Fruit fly (Drosophila melanogaster): ENCODE measurements around the gene ball.

Gene ball

DNA sequence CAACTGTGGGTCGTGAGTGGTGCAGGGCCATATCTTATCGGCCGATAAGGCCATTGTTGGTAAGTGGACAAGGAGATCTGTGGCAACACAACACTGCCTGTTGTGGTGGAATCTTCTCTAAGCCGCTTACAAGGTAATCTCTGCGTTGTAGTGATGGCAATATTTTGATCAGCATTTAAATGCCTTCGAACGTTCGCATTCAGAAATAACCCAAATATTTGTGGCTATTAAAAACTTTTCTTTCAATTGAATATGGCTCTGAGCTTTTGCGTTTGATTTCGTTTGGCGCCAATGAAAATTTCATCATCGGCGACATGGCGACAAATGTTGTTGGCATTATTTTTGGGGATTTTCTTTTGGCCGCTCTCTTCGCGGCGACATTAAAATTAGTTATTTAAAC lies 23.9 kb upstream of the ball start:
- TF ChIP-seq EcR (GFP tag; optimal IDR thresholded peaks at IDR 0.05), result no peak
- no peak for TF ChIP-seq psq (optimal IDR thresholded peaks at IDR 0.05)
- no peak for TF ChIP-seq pan (optimal IDR thresholded peaks at IDR 0.05)

DNA sequence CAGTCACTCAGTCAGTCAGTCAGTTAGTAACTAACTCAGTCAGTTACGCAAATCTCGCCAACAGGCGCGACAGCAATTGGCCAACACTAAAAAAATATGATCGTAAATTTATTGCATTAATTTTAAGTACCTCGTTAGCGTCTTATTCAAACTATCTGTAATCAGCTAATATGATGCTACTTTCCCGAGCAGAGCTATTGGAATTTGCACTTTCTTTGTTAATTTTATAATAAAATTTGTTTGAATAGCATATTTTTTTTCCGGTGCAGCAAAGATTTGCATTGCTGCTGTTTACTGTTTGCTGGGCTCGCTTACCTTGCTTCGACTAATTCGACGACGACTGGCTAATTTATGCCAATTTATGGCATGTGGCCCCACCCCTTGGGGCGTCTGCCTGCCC lies 23.5 kb upstream of the ball start:
- TF ChIP-seq psq (optimal IDR thresholded peaks at IDR 0.05), result no peak
- TF ChIP-seq pan (optimal IDR thresholded peaks at IDR 0.05), result no peak
- no peak for TF ChIP-seq EcR (GFP tag; optimal IDR thresholded peaks at IDR 0.05)
- no peak for TF ChIP-seq Dll (optimal IDR thresholded peaks at IDR 0.05)
- TF ChIP-seq CG8478 (optimal IDR thresholded peaks at IDR 0.05), result no peak
- no peak for TF ChIP-seq usp (GFP tag; optimal IDR thresholded peaks at IDR 0.05)

DNA sequence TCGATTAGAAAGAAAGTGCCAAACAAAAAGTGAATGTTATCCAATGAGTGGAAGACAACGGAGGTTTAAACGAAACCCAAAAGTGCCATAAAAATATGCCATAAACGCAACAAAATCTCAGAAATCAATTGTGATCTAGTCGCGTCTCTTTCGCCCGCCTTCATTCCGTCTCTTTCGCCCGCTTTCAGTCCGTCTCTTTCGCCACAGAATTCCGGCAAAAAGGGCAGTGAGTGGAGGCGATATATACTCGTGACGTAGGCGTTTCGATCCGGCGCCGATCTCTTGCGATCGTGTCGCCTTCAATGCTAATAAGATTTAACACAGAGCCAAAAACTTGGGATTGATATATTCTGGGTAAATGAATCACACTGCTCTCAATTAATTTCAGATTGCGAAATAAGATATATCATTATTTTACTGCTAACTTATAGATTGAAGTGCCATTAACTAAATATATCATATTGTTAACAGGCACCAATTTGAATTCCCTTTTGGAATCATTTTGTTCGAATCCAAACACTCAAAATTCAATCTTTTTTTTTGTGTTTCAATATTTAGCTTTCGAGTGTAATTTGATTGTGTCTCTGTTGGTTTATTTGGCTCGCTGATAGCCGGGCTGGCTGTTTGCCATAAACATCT lies 21.6 kb upstream of the ball start:
- TF ChIP-seq psq (optimal IDR thresholded peaks at IDR 0.05) (no peak), usp (GFP tag; optimal IDR thresholded peaks at IDR 0.05) (no peak), pan (optimal IDR thresholded peaks at IDR 0.05) (no peak), Dll (optimal IDR thresholded peaks at IDR 0.05) (no peak), EcR (GFP tag; optimal IDR thresholded peaks at IDR 0.05) (no peak), CG8478 (optimal IDR thresholded peaks at IDR 0.05) (no peak)

DNA sequence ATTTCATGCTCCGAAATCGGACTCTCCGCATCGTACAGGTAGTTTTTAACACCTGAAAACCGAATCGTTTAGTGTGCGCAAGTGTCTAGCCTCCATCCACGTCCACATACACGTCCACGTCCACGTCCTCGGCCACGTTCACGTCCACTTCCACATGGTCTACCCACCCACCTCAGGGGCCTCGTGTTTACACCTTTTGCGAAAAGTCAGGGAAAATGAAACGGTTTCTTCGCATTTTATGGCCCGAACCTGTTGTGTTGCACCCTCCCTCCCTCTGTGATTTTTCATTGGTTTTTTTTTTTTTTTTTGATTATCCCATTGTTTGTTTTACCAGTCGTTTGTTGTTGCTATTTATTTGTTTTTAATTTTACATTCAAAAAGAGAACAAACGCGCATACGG lies 20.5 kb upstream of the ball start:
- TF ChIP-seq pan (optimal IDR thresholded peaks at IDR 0.05), result no peak
- no peak for TF ChIP-seq psq (optimal IDR thresholded peaks at IDR 0.05)
- no peak for TF ChIP-seq EcR (GFP tag; optimal IDR thresholded peaks at IDR 0.05)
- no peak for TF ChIP-seq usp (GFP tag; optimal IDR thresholded peaks at IDR 0.05)
- no peak for TF ChIP-seq Dll (optimal IDR thresholded peaks at IDR 0.05)
- no peak for TF ChIP-seq CG8478 (optimal IDR thresholded peaks at IDR 0.05)

DNA sequence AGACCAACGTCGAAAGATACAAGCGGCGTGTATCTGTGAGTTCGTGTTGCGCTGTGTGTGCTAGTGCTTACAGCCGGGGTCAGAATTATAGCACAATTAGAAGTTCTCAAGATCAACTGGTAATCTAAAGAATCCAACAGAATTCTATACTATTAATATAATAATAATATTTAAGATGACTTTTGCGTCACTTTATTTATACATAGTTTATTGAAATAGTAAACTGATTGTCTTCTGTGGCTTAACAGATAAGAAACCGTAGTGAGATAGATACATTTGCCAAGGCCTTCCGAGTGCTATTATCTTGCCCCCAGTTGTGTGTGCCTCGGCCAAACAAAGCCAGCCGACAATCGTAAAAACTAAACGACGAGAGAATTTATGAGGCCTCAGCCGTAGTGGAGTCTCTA lies 19.7 kb upstream of the ball start:
- no peak for TF ChIP-seq Dll (optimal IDR thresholded peaks at IDR 0.05)
- TF ChIP-seq EcR (GFP tag; optimal IDR thresholded peaks at IDR 0.05), result no peak
- TF ChIP-seq psq (optimal IDR thresholded peaks at IDR 0.05), result no peak
- TF ChIP-seq usp (GFP tag; optimal IDR thresholded peaks at IDR 0.05), result no peak

DNA sequence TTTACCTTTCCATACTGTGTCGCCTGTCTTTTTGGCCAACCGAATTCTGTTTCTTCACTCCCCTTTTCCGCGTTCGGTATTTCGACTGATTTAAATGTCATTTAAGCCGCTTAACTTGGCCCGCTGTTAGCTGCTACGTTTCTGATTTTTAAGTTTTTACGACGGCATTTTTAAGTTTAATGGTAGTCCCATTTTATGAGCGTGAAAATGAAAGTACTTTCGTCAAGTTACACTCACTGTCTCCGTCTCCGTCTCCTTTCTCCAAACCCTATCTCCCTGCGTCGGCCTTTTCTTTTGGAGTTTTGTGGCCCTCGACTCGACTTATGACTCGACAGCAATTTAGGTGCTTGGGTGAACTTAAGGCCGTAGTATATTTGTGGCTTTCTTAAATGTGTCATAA lies 18.6 kb upstream of the ball start:
- no peak for TF ChIP-seq EcR (GFP tag; optimal IDR thresholded peaks at IDR 0.05)
- TF ChIP-seq CG8478 (optimal IDR thresholded peaks at IDR 0.05), result no peak
- TF ChIP-seq usp (GFP tag; optimal IDR thresholded peaks at IDR 0.05), result no peak
- TF ChIP-seq Dll (optimal IDR thresholded peaks at IDR 0.05), result no peak
- TF ChIP-seq psq (optimal IDR thresholded peaks at IDR 0.05), result no peak

DNA sequence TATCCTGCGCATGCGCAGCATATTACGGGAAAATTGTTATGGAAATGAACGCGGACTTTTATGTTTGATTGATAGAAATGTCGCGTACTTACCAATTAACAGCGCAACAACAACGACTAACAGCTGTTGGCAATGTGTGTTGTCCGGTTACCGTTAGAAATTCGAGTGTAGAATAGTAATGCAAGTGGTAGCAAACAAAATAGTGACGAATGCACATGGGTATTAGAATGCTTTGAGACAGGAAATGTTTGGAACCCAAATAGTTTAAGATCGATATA lies 16.3 kb upstream of the ball start:
- TF ChIP-seq Dll (optimal IDR thresholded peaks at IDR 0.05), result no peak
- TF ChIP-seq EcR (GFP tag; optimal IDR thresholded peaks at IDR 0.05), result no peak

DNA sequence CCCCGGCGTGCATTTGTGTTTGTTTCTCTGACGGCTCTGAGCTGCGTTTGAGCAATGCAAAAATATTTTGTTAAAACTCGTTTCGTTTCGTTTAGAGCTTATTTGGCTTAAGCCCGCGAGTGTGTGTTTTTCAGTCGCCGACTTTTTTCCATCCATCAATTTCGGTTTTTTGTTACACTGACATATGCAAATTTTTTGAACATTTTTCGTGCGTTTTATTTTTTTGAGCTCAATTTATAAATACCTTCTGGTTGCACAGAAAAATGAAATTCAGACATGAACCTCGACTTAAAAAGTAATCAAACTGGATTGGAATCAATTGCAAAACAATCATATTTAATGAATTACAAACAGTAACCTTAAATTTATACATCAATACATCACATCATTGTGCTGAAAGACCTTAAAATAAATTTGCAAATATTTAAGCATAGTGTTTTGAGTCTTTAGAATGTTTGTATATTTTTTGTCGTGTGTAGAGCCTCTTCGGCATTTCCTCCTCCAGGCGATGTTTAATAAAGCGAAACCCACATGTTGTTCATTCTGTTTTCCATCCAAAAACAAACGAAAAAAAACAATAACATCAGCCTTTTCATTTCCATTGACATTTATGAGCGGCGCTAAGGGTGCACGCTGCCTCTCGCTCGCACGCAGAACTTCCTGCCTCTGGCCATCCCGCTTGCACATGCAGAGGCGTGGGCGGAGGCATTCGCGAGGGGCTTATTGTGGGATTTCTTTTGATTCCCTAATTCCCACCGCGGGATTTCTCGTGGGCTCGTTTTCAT lies 15.8 kb upstream of the ball start:
- TF ChIP-seq CG8478 (optimal IDR thresholded peaks at IDR 0.05) (no peak), psq (optimal IDR thresholded peaks at IDR 0.05) (no peak), Dll (optimal IDR thresholded peaks at IDR 0.05) (no peak), pan (optimal IDR thresholded peaks at IDR 0.05) (no peak), usp (GFP tag; optimal IDR thresholded peaks at IDR 0.05) (no peak), EcR (GFP tag; optimal IDR thresholded peaks at IDR 0.05) (no peak)

DNA sequence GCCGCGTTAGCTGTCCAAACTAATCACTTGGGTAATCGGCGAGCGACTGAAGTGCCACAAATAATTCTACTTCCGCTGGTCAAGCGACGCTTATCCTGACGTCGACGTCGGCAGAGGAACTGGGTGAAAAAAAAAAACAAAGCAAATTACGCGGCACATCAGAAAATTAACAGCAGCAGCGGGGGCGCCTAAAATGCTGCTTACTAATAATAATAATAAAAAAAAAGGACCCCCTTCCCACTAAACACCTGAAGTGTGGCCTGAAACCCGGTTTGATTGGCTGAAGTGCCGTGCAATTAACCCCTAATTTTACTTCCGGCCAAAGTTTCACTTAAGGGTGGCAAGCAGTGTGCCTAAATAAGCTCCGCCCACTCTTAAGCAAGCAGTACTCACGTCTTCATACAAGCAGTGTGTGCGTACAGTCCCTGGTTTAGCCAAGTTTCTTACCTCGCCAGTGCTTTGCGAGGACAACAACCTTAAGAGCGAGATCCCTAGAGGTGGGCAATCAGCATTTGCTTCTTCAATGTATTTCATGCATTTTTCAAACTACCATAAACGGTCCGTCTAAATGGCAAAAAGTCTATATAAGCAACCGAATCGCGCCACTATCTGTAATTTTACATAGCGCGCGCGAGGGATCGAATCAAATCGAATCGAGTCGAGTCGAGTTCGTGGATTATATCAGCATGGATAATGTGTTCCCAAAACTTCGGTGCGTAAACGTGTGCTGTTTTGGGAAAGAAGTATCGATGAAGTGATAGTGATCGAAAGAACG lies 14.7 kb upstream of the ball start, which contains the start of the genes ro and T48:
ro (minus strand) TSS at position 51 of the 775 bp plus-strand sequence.
T48 (plus strand) TSS at position 614 of the 775 bp plus-strand sequence.
- TF ChIP-seq CG8478 (optimal IDR thresholded peaks at IDR 0.05) (no peak), usp (GFP tag; optimal IDR thresholded peaks at IDR 0.05) (no peak), Dll (optimal IDR thresholded peaks at IDR 0.05) (no peak), pan (optimal IDR thresholded peaks at IDR 0.05) (no peak), EcR (GFP tag; optimal IDR thresholded peaks at IDR 0.05) (no peak), psq (optimal IDR thresholded peaks at IDR 0.05) (no peak)

DNA sequence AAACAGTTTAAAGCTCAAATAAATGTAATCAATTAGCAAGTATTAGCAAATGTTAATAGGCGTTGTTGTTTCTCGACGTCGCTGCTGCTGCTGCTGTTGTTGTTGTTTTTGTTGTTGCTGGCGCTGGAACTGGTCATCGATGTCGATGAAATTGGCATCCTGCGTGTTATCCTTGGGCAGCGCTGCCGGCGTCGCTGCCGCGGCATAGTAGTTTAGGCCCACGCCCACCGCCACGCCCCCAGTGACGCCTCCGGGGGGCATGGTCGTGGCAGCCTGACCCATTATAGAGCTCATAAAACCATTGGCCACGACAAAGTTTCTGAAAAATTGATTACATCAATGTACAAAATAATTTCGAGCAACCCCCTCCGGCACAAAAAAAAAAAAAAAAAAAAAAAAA lies 10.2 kb upstream of the ball start:
- TF ChIP-seq Dll (optimal IDR thresholded peaks at IDR 0.05) (no peak), CG8478 (optimal IDR thresholded peaks at IDR 0.05) (no peak), EcR (GFP tag; optimal IDR thresholded peaks at IDR 0.05) (no peak), pan (optimal IDR thresholded peaks at IDR 0.05) (no peak), psq (optimal IDR thresholded peaks at IDR 0.05) (no peak), usp (GFP tag; optimal IDR thresholded peaks at IDR 0.05) (no peak)

DNA sequence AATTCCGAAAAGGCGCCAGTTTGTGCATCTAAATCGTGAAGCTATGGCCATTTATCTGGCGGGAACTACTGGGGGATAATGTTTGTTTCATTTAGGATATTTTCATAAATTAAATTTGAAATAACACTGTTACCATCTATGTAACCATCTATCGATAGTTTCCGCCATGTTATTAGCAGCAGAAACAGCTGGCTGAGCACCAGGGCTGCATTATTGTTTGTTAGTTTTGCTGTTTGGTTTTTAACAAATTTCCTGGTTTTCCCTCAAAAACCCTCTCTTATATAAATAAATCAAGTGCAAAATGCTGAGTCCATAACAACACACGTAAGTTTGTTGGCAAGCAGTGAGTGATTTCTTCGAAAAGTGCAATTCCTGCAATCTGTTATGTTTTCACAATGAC lies 9.8 kb upstream of the ball start, which contains the start of gene CG5500:
CG5500 (plus strand) TSS at position 199 of the 400 bp plus-strand sequence.
- TF ChIP-seq psq (optimal IDR thresholded peaks at IDR 0.05) (no peak), CG8478 (optimal IDR thresholded peaks at IDR 0.05) (no peak), EcR (GFP tag; optimal IDR thresholded peaks at IDR 0.05) (no peak), Dll (optimal IDR thresholded peaks at IDR 0.05) (no peak), pan (optimal IDR thresholded peaks at IDR 0.05) (no peak), usp (GFP tag; optimal IDR thresholded peaks at IDR 0.05) (no peak)

DNA sequence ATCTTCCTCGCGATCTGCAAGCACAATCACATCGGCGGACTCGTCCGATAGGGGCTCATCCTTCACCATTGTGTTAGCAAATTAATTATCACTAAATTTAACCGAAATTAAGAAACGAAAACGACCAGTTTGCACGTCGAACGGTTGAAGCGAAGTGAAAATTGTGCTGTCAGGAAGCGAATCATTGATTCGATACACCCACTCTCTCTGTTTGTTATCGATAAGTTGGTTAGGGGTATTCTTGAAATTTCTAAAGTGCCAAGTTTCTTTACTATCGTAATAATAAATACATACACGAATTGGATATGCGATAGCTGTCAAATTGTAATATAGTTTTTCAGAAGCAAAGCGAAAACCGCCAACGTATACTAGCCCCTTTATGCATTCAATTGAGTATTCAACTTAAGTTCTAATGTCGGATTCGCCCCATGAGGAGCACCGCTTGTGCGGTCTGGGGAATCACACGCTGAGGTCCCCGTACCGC lies 9.0 kb upstream of the ball start, which contains the start of gene Rb97D:
Rb97D (minus strand) TSS at position 199 of the 484 bp plus-strand sequence.
- TF ChIP-seq psq (optimal IDR thresholded peaks at IDR 0.05), result no peak
- TF ChIP-seq CG8478 (optimal IDR thresholded peaks at IDR 0.05), result no peak
- TF ChIP-seq Dll (optimal IDR thresholded peaks at IDR 0.05), result no peak
- TF ChIP-seq usp (GFP tag; optimal IDR thresholded peaks at IDR 0.05), result no peak
- TF ChIP-seq EcR (GFP tag; optimal IDR thresholded peaks at IDR 0.05), result no peak
- TF ChIP-seq pan (optimal IDR thresholded peaks at IDR 0.05), result no peak

All from whole organism.